Fruit fly (Drosophila melanogaster) whole organism, embryonic: ENCODE measurements around the gene CG16904.

Source experiments
- Atf6 ChIP-seq: fragments of 200-800 bp; sonication (Bioruptor generic); IDR thresholded peaks from 2 replicates; pipeline ENCODE4 v1.3.6; 2022; ENCODE audit warnings: missing biosample characterization, missing genetic modification characterization
- CG10267 ChIP-seq: fragments of 200-800 bp; sonication (Bioruptor generic); optimal IDR thresholded peaks from 2 replicates; lab custom pipeline; 2018; ENCODE audit warnings: missing biosample characterization, mild to moderate bottlenecking, missing genetic modification characterization, moderate library complexity
- CG11085 ChIP-seq: fragments of 200-800 bp; sonication (Bioruptor generic); IDR thresholded peaks from 2 replicates; pipeline ENCODE4 v1.3.6; 2022; ENCODE audit warnings: missing biosample characterization, missing genetic modification characterization
- CG13624 ChIP-seq: fragments of 200-800 bp; sonication (Bioruptor generic); optimal IDR thresholded peaks from 2 replicates; lab custom pipeline; 2016; ENCODE audit warnings: missing biosample characterization, missing genetic modification characterization
- CG17385 ChIP-seq: fragments of 200-800 bp; sonication (Bioruptor generic); optimal IDR thresholded peaks from 3 replicates; lab custom pipeline; 2018; ENCODE audit warnings: missing biosample characterization, mild to moderate bottlenecking, missing genetic modification characterization
- CG18764 ChIP-seq: fragments of 200-800 bp; sonication (Bioruptor generic); optimal IDR thresholded peaks from 3 replicates; lab custom pipeline; 2016; ENCODE audit warnings: missing biosample characterization, missing genetic modification characterization
- CG30020 ChIP-seq: fragments of 200-800 bp; optimal IDR thresholded peaks from 2 replicates; lab custom pipeline; 2019; ENCODE audit warnings: missing biosample characterization, mild to moderate bottlenecking, missing genetic modification characterization, moderate library complexity
- CG3163 ChIP-seq: fragments of 200-800 bp; sonication (Bioruptor generic); optimal IDR thresholded peaks from 3 replicates; lab custom pipeline; 2016; ENCODE audit warnings: missing biosample characterization, missing genetic modification characterization
- CG34224 ChIP-seq: fragments of 200-800 bp; sonication (Bioruptor generic); IDR thresholded peaks from 3 replicates; pipeline ENCODE4 v1.3.6; 2022; ENCODE audit warnings: missing biosample characterization, missing genetic modification characterization; ENCODE audit not compliant: partially characterized antibody
- CG34422 ChIP-seq: fragments of 200-800 bp; sonication (Bioruptor generic); IDR thresholded peaks from 3 replicates; pipeline ENCODE4 v1.3.6; 2022; ENCODE audit warnings: missing biosample characterization, missing genetic modification characterization
- CG42726 ChIP-seq: fragments of 200-800 bp; sonication (Bioruptor generic); IDR thresholded peaks from 2 replicates; pipeline ENCODE4 v1.3.6; 2022; ENCODE audit warnings: missing biosample characterization, missing genetic modification characterization; ENCODE audit not compliant: partially characterized antibody
- CG4282 ChIP-seq: fragments of 200-800 bp; sonication (Bioruptor generic); optimal IDR thresholded peaks from 2 replicates; lab custom pipeline; 2016; ENCODE audit warnings: missing biosample characterization, missing genetic modification characterization
- CG8924 ChIP-seq: fragments of 200-800 bp; optimal IDR thresholded peaks from 3 replicates; lab custom pipeline; 2019; ENCODE audit warnings: missing biosample characterization, mild to moderate bottlenecking, missing genetic modification characterization, moderate library complexity
- CG9797 ChIP-seq: fragments of 200-800 bp; sonication (Bioruptor generic); optimal IDR thresholded peaks from 3 replicates; lab custom pipeline; 2018; ENCODE audit warnings: missing biosample characterization, mild to moderate bottlenecking, missing genetic modification characterization
- CHES-1-like ChIP-seq: fragments of 200-800 bp; sonication (Bioruptor generic); optimal IDR thresholded peaks from 2 replicates; lab custom pipeline; 2016; ENCODE audit warnings: missing biosample characterization, missing genetic modification characterization
- Dref ChIP-seq: fragments of 200-800 bp; sonication (Bioruptor generic); IDR thresholded peaks from 2 replicates; pipeline ENCODE4 v1.3.6; 2022; ENCODE audit warnings: missing biosample characterization, missing genetic modification characterization
- Elba2 ChIP-seq: fragments of 200-800 bp; sonication (Bioruptor generic); optimal IDR thresholded peaks from 3 replicates; lab custom pipeline; 2016; ENCODE audit warnings: missing biosample characterization, missing genetic modification characterization
- Ets97D ChIP-seq: fragments of 200-800 bp; sonication (Bioruptor generic); optimal IDR thresholded peaks from 3 replicates; lab custom pipeline; 2016; ENCODE audit warnings: missing biosample characterization, missing genetic modification characterization
- Fer1 ChIP-seq: fragments of 200-800 bp; sonication (Bioruptor generic); optimal IDR thresholded peaks from 2 replicates; lab custom pipeline; 2017; ENCODE audit warnings: missing biosample characterization, mild to moderate bottlenecking, missing genetic modification characterization
- Fer3 ChIP-seq: fragments of 200-800 bp; sonication (Bioruptor generic); optimal IDR thresholded peaks from 2 replicates; lab custom pipeline; 2018; ENCODE audit warnings: missing biosample characterization, mild to moderate bottlenecking, missing genetic modification characterization, moderate library complexity
- MESR4 ChIP-seq: fragments of 200-800 bp; sonication (Bioruptor generic); optimal IDR thresholded peaks from 2 replicates; lab custom pipeline; 2018; ENCODE audit warnings: missing biosample characterization, mild to moderate bottlenecking, missing genetic modification characterization, moderate library complexity
- Max ChIP-seq: fragments of 200-800 bp; sonication (Bioruptor generic); optimal IDR thresholded peaks from 2 replicates; lab custom pipeline; 2016; ENCODE audit warnings: missing biosample characterization, mild to moderate bottlenecking, missing genetic modification characterization
- NC2β ChIP-seq: fragments of 200-800 bp; sonication (Bioruptor generic); optimal IDR thresholded peaks from 2 replicates; lab custom pipeline; 2016; ENCODE audit warnings: missing biosample characterization, missing genetic modification characterization
- Opbp ChIP-seq: fragments of 200-800 bp; sonication (Bioruptor generic); IDR thresholded peaks from 3 replicates; pipeline ENCODE4 v1.3.6; 2022; ENCODE audit warnings: missing biosample characterization, missing genetic modification characterization; ENCODE audit not compliant: partially characterized antibody
- Scr ChIP-seq: fragments of 200-800 bp; sonication (Bioruptor generic); IDR thresholded peaks from 2 replicates; pipeline ENCODE4 v1.3.6; 2022; ENCODE audit warnings: missing biosample characterization, missing genetic modification characterization; ENCODE audit not compliant: partially characterized antibody
- Sry-δ ChIP-seq: fragments of 200-800 bp; sonication (Bioruptor generic); optimal IDR thresholded peaks from 2 replicates; lab custom pipeline; 2016; ENCODE audit warnings: missing biosample characterization, missing genetic modification characterization
- YL-1 ChIP-seq: fragments of 200-800 bp; sonication (Bioruptor generic); optimal IDR thresholded peaks from 3 replicates; lab custom pipeline; 2017; ENCODE audit warnings: missing biosample characterization, mild to moderate bottlenecking, missing genetic modification characterization
- ato ChIP-seq: fragments of 200-800 bp; sonication (Bioruptor generic); IDR thresholded peaks from 2 replicates; pipeline ENCODE4 v1.3.6; 2022; ENCODE audit warnings: missing biosample characterization, missing genetic modification characterization; ENCODE audit not compliant: partially characterized antibody
- bbx ChIP-seq: fragments of 200-800 bp; sonication (Bioruptor generic); IDR thresholded peaks from 2 replicates; pipeline ENCODE4 v1.3.6; 2022; ENCODE audit warnings: missing biosample characterization, missing genetic modification characterization; ENCODE audit not compliant: partially characterized antibody
- caup ChIP-seq: fragments of 200-800 bp; sonication (Bioruptor generic); optimal IDR thresholded peaks from 3 replicates; lab custom pipeline; 2017; ENCODE audit warnings: missing biosample characterization, mild to moderate bottlenecking, missing genetic modification characterization, moderate library complexity; ENCODE audit not compliant: severe bottlenecking
- crol ChIP-seq: fragments of 200-800 bp; sonication (Bioruptor generic); IDR thresholded peaks from 2 replicates; pipeline ENCODE4 v1.3.6; 2022; ENCODE audit warnings: missing biosample characterization, missing genetic modification characterization
- dmrt11E ChIP-seq: fragments of 200-800 bp; sonication (Bioruptor generic); optimal IDR thresholded peaks from 3 replicates; lab custom pipeline; 2018; ENCODE audit warnings: missing biosample characterization, mild to moderate bottlenecking, missing genetic modification characterization, moderate library complexity
- eyg ChIP-seq: fragments of 200-800 bp; sonication (Bioruptor generic); optimal IDR thresholded peaks from 3 replicates; lab custom pipeline; 2016; ENCODE audit warnings: missing biosample characterization, missing genetic modification characterization
- fd3F ChIP-seq: fragments of 200-800 bp; sonication (Bioruptor generic); optimal IDR thresholded peaks from 2 replicates; lab custom pipeline; 2018; ENCODE audit warnings: missing biosample characterization, mild to moderate bottlenecking, missing genetic modification characterization, moderate library complexity
- gcm ChIP-seq: fragments of 200-800 bp; sonication (Bioruptor generic); optimal IDR thresholded peaks from 2 replicates; lab custom pipeline; 2019; ENCODE audit warnings: missing biosample characterization, mild to moderate bottlenecking, missing genetic modification characterization, moderate library complexity
- gro ChIP-seq: fragments of 200-800 bp; sonication (Bioruptor generic); optimal IDR thresholded peaks from 2 replicates; lab custom pipeline; 2016; ENCODE audit warnings: missing biosample characterization, missing genetic modification characterization
- hbn ChIP-seq: fragments of 200-800 bp; sonication (Bioruptor generic); IDR thresholded peaks from 2 replicates; pipeline ENCODE4 v1.3.6; 2022; ENCODE audit warnings: missing biosample characterization, missing genetic modification characterization; ENCODE audit not compliant: partially characterized antibody
- her ChIP-seq: fragments of 200-800 bp; sonication (Bioruptor generic); optimal IDR thresholded peaks from 2 replicates; lab custom pipeline; 2016; ENCODE audit warnings: missing biosample characterization, missing genetic modification characterization
- inv ChIP-seq: fragments of 200-800 bp; sonication (Bioruptor generic); IDR thresholded peaks from 2 replicates; pipeline ENCODE4 v1.3.6; 2022; ENCODE audit warnings: missing biosample characterization, missing genetic modification characterization; ENCODE audit not compliant: partially characterized antibody
- kah ChIP-seq: fragments of 200-800 bp; sonication (Bioruptor generic); optimal IDR thresholded peaks from 2 replicates; lab custom pipeline; 2018; ENCODE audit warnings: missing biosample characterization, mild to moderate bottlenecking, missing genetic modification characterization
- knrl ChIP-seq: fragments of 200-800 bp; sonication (Bioruptor generic); IDR thresholded peaks from 3 replicates; pipeline ENCODE4 v1.3.6; 2022; ENCODE audit warnings: missing biosample characterization, missing genetic modification characterization; ENCODE audit not compliant: partially characterized antibody
- run ChIP-seq: fragments of 200-800 bp; sonication (Bioruptor generic); optimal IDR thresholded peaks from 3 replicates; lab custom pipeline; 2018; ENCODE audit warnings: missing biosample characterization, mild to moderate bottlenecking, missing genetic modification characterization
- shn ChIP-seq: fragments of 200-800 bp; sonication (Bioruptor generic); optimal IDR thresholded peaks from 3 replicates; lab custom pipeline; 2016; ENCODE audit warnings: missing biosample characterization, missing genetic modification characterization
- slbo ChIP-seq: fragments of 200-800 bp; sonication (Bioruptor generic); IDR thresholded peaks from 2 replicates; pipeline ENCODE4 v1.3.6; 2022; ENCODE audit warnings: missing biosample characterization, missing genetic modification characterization
- stc ChIP-seq: fragments of 200-800 bp; sonication (Bioruptor generic); IDR thresholded peaks from 2 replicates; pipeline ENCODE4 v1.3.6; 2022; ENCODE audit warnings: missing biosample characterization, missing genetic modification characterization

CG16904 gene

dm6 chr3R:9808946-9809545 is 7.7 kb downstream of the CG16904 start, which contains the start of gene FBXO11 (continued):
- no peak for TF ChIP-seq stc
- peak; percentile 89 for TF ChIP-seq CG9797 (GFP tag; lab: Kevin White, UChicago)
- TF ChIP-seq CHES-1-like (GFP tag; lab: Kevin White, UChicago): peak; percentile 58
- peak; percentile 60 for TF ChIP-seq Sry-δ (GFP tag; lab: Kevin White, UChicago)
- peak; percentile 62 for TF ChIP-seq gro (GFP tag; lab: Kevin White, UChicago)
- peak; percentile 83 for TF ChIP-seq Dref (GFP tag; lab: Robert Waterston, UW)
- TF ChIP-seq CG13624: peak; percentile 25
- TF ChIP-seq kah (GFP tag; lab: Kevin White, UChicago): peak; percentile 66
- peak; percentile 30 for TF ChIP-seq CG30020 (tag; lab: Kevin White, UChicago)
- TF ChIP-seq dmrt11E (tag; lab: Kevin White, UChicago): no peak
- no peak for TF ChIP-seq CG18764 (GFP tag; lab: Kevin White, UChicago)
- peak; percentile 22; the same call in 1 of the 2 replicates for TF ChIP-seq bbx (GFP tag; lab: Robert Waterston, UW)
- TF ChIP-seq Elba2 (GFP tag; lab: Kevin White, UChicago): peak; percentile 55
- TF ChIP-seq CG8924 (tag; lab: Kevin White, UChicago): peak; percentile 89
- peak; percentile 98 for TF ChIP-seq MESR4 (GFP tag; lab: Kevin White, UChicago)
- TF ChIP-seq run: peak; percentile 47
- no peak for TF ChIP-seq shn
- TF ChIP-seq Ets97D (GFP tag; lab: Kevin White, UChicago): peak; percentile 49
- no peak for TF ChIP-seq fd3F (GFP tag; lab: Kevin White, UChicago)
- TF ChIP-seq knrl (GFP tag; lab: Robert Waterston, UW): peak; percentile 22; the same call in 1 of the 3 replicates
- TF ChIP-seq her: peak; percentile 1
- peak; percentile 74 for TF ChIP-seq crol (GFP tag; lab: Robert Waterston, UW)
- TF ChIP-seq slbo (GFP tag; lab: Robert Waterston, UW): no peak
- TF ChIP-seq Fer1 (GFP tag; lab: Kevin White, UChicago): peak; percentile 33
- peak; percentile 11 for TF ChIP-seq CG3163 (GFP tag; lab: Kevin White, UChicago)
- TF ChIP-seq CG34224 (GFP tag; lab: Robert Waterston, UW): peak; percentile 16; the same call in 1 of the 3 replicates
- TF ChIP-seq CG11085 (GFP tag; lab: Robert Waterston, UW): no peak
- peak; percentile 98 for TF ChIP-seq YL-1 (GFP tag; lab: Kevin White, UChicago)
- TF ChIP-seq CG10267 (tag; lab: Kevin White, UChicago): peak; percentile 53
- TF ChIP-seq CG34422 (GFP tag; lab: Robert Waterston, UW): peak; percentile 79; the same call in 1 of the 3 replicates
- TF ChIP-seq NC2β: peak; percentile 7
- peak; percentile 58 for TF ChIP-seq Scr (GFP tag; lab: Robert Waterston, UW)
- no peak for TF ChIP-seq Atf6 (GFP tag; lab: Robert Waterston, UW)
- peak; percentile 15 for TF ChIP-seq caup (GFP tag; lab: Kevin White, UChicago)
- TF ChIP-seq inv (GFP tag; lab: Robert Waterston, UW): peak; percentile 27; the same call in 1 of the 2 replicates
- 0 out of 2 replicates have a peak, but pooled peaks have one; percentile 6 for TF ChIP-seq ato (GFP tag; lab: Robert Waterston, UW)
- TF ChIP-seq CG4282: no peak
- peak; percentile 7 for TF ChIP-seq gcm
- no peak for TF ChIP-seq eyg
- TF ChIP-seq hbn (GFP tag; lab: Robert Waterston, UW): peak; percentile 62
- no peak for TF ChIP-seq Fer3 (tag; lab: Kevin White, UChicago)
- TF ChIP-seq CG42726 (GFP tag; lab: Robert Waterston, UW): no peak
- 0 out of 3 replicates have a peak, but pooled peaks have one; percentile 34 for TF ChIP-seq Opbp (GFP tag; lab: Robert Waterston, UW)
- peak; percentile 24 for TF ChIP-seq CG17385
- TF ChIP-seq Max (GFP tag; lab: Kevin White, UChicago): peak; percentile 29
